Worm (Caenorhabditis elegans) whole organism, L1 larva: ENCODE measurements around the gene cpg-18.

Source experiments
- Y116A8C.19 ChIP-seq: sonication (generic microtip); optimal IDR thresholded peaks from 2 replicates; lab custom pipeline; 2016; ENCODE audit warnings: missing compliant biosample characterization, missing genetic modification characterization, borderline replicate concordance
- aha-1 ChIP-seq: fragments of 150-350 bp; optimal IDR thresholded peaks from 2 replicates; lab custom pipeline; 2014; ENCODE audit warnings: missing biosample characterization, missing genetic modification characterization
- alr-1 ChIP-seq: fragments of 200-800 bp; sonication (Bioruptor generic); optimal IDR thresholded peaks from 2 replicates; lab custom pipeline; 2018; ENCODE audit warnings: borderline replicate concordance, mild to moderate bottlenecking, missing genetic modification characterization, missing compliant biosample characterization
- blmp-1 ChIP-seq: fragments of 150-350 bp; optimal IDR thresholded peaks from 2 replicates; lab custom pipeline; 2014; ENCODE audit warnings: missing biosample characterization, missing genetic modification characterization
- ceh-82 ChIP-seq, 3 experiments: fragments of 150-350 bp in 1 of 3; sonication (generic microtip) in 2 of 3; optimal IDR thresholded peaks; 2 replicates each; lab custom pipeline; 2014 to 2017; ENCODE audit warnings: missing biosample characterization in 3 of 3, missing genetic modification characterization in 3 of 3
- ceh-88 ChIP-seq: fragments of 200-800 bp; sonication (Bioruptor generic); IDR thresholded peaks from 2 replicates; pipeline ENCODE4 v1.3.6; 2022; ENCODE audit warnings: missing genetic modification characterization, missing compliant biosample characterization
- ceh-90 ChIP-seq: sonication (generic microtip); optimal IDR thresholded peaks from 2 replicates; lab custom pipeline; 2016; ENCODE audit warnings: missing genetic modification characterization, missing compliant biosample characterization
- dpl-1 ChIP-seq, 3 experiments: fragments of 150-350 bp in 2 of 3; sonication (generic microtip) in 1 of 3; optimal IDR thresholded peaks; 2 replicates each; lab custom pipeline; 2014 to 2017; ENCODE audit warnings: missing biosample characterization in 3 of 3, missing genetic modification characterization in 3 of 3, missing genetic modification reagents in 3 of 3
- dsc-1 ChIP-seq: sonication (generic microtip); optimal IDR thresholded peaks from 2 replicates; lab custom pipeline; 2016; ENCODE audit warnings: mild to moderate bottlenecking, missing genetic modification characterization, missing compliant biosample characterization
- efl-1 ChIP-seq, 4 experiments: fragments of 150-350 bp; optimal IDR thresholded peaks in 3 of 4; peaks in 1 of 4; 1 replicate in 1 of 4; 2 replicates in 3 of 4; lab custom pipeline; 2014; ENCODE audit warnings: missing biosample characterization in 2 of 4, missing genetic modification characterization in 2 of 4, missing genetic modification reagents in 2 of 4
- egl-27 ChIP-seq, 2 experiments: fragments of 150-350 bp in 1 of 2; sonication (generic microtip); optimal IDR thresholded peaks; 3 replicates each; lab custom pipeline; 2017 to 2018; ENCODE audit warnings: missing biosample characterization in 2 of 2, missing genetic modification characterization in 2 of 2, missing genetic modification reagents in 2 of 2
- elt-2 ChIP-seq: sonication (generic microtip); optimal IDR thresholded peaks from 2 replicates; lab custom pipeline; 2016; ENCODE audit warnings: missing genetic modification characterization, mild to moderate bottlenecking, inconsistent platforms, missing compliant biosample characterization, missing genetic modification reagents
- ets-5 ChIP-seq: fragments of 200-800 bp; sonication (Bioruptor generic); IDR thresholded peaks from 2 replicates; pipeline ENCODE4 v1.3.6; 2022; ENCODE audit warnings: missing genetic modification characterization, missing compliant biosample characterization
- fkh-4 ChIP-seq: sonication (generic microtip); optimal IDR thresholded peaks from 2 replicates; lab custom pipeline; 2016; ENCODE audit warnings: missing compliant biosample characterization, missing genetic modification characterization, borderline replicate concordance
- fkh-8 ChIP-seq: sonication (generic microtip); optimal IDR thresholded peaks from 2 replicates; lab custom pipeline; 2016; ENCODE audit warnings: mild to moderate bottlenecking, missing genetic modification characterization, missing compliant biosample characterization
- fos-1 ChIP-seq: fragments of 150-350 bp; optimal IDR thresholded peaks from 2 replicates; lab custom pipeline; 2014; ENCODE audit warnings: missing biosample characterization, missing genetic modification characterization
- hpl-2 ChIP-seq: fragments of 150-350 bp; optimal IDR thresholded peaks from 2 replicates; lab custom pipeline; 2014; ENCODE audit warnings: missing biosample characterization, missing genetic modification reagents, missing genetic modification characterization
- irx-1 ChIP-seq: sonication (generic microtip); optimal IDR thresholded peaks from 2 replicates; lab custom pipeline; 2016; ENCODE audit warnings: missing genetic modification characterization, missing compliant biosample characterization
- jun-1 ChIP-seq: fragments of 150-350 bp; optimal IDR thresholded peaks from 2 replicates; lab custom pipeline; 2014; ENCODE audit warnings: missing biosample characterization, missing genetic modification reagents, missing genetic modification characterization
- lin-14 ChIP-seq: fragments of 200-800 bp; sonication (Bioruptor generic); optimal IDR thresholded peaks from 2 replicates; lab custom pipeline; 2018; ENCODE audit warnings: mild to moderate bottlenecking, missing genetic modification characterization, moderate library complexity, missing compliant biosample characterization
- lin-35 ChIP-seq, 2 experiments: fragments of 150-350 bp; optimal IDR thresholded peaks; 2 replicates each; lab custom pipeline; 2014; ENCODE audit warnings: missing biosample characterization in 2 of 2, missing genetic modification characterization in 2 of 2, missing genetic modification reagents in 2 of 2
- lin-39 ChIP-seq: fragments of 150-350 bp; optimal IDR thresholded peaks from 2 replicates; lab custom pipeline; 2014; ENCODE audit warnings: missing biosample characterization, missing genetic modification reagents, missing genetic modification characterization
- lir-3 ChIP-seq: sonication (generic microtip); optimal IDR thresholded peaks from 2 replicates; lab custom pipeline; 2016; ENCODE audit warnings: mild to moderate bottlenecking, missing genetic modification characterization, moderate library complexity, missing compliant biosample characterization; ENCODE audit not compliant: poor library complexity
- lsy-2 ChIP-seq, 2 experiments: fragments of 150-350 bp; optimal IDR thresholded peaks; 2 replicates each; lab custom pipeline; 2014; ENCODE audit warnings: missing biosample characterization in 2 of 2, missing genetic modification characterization in 2 of 2
- mdl-1 ChIP-seq, 2 experiments: fragments of 150-350 bp; optimal IDR thresholded peaks; 2 replicates each; lab custom pipeline; 2014 to 2017; ENCODE audit warnings: missing biosample characterization in 2 of 2, missing genetic modification characterization in 2 of 2, inconsistent platforms in 1 of 2
- mef-2 ChIP-seq: fragments of 150-350 bp; optimal IDR thresholded peaks from 2 replicates; lab custom pipeline; 2014; ENCODE audit warnings: missing biosample characterization, missing genetic modification characterization
- nhr-12 ChIP-seq: sonication (generic microtip); optimal IDR thresholded peaks from 2 replicates; lab custom pipeline; 2017; ENCODE audit warnings: missing biosample characterization, missing genetic modification characterization
- nhr-19 ChIP-seq: fragments of 200-800 bp; sonication (Bioruptor generic); conservative IDR thresholded peaks from 2 replicates; pipeline ENCODE4 v1.3.6; 2022; ENCODE audit warnings: missing genetic modification characterization, missing compliant biosample characterization
- nhr-20 ChIP-seq: sonication (generic microtip); optimal IDR thresholded peaks from 2 replicates; lab custom pipeline; 2016; ENCODE audit warnings: mild to moderate bottlenecking, missing genetic modification characterization, missing compliant biosample characterization
- nhr-237 ChIP-seq: fragments of 150-350 bp; optimal IDR thresholded peaks from 2 replicates; lab custom pipeline; 2014; ENCODE audit warnings: missing biosample characterization, missing genetic modification characterization
- nhr-28 ChIP-seq: fragments of 150-350 bp; optimal IDR thresholded peaks from 2 replicates; lab custom pipeline; 2014; ENCODE audit warnings: missing biosample characterization, missing genetic modification characterization
- nhr-71 ChIP-seq: sonication (generic microtip); optimal IDR thresholded peaks from 2 replicates; lab custom pipeline; 2016; ENCODE audit warnings: mild to moderate bottlenecking, missing genetic modification characterization, moderate library complexity, missing compliant biosample characterization
- nhr-85 ChIP-seq: sonication (generic microtip); peaks from one replicate; lab custom pipeline; 2016; ENCODE audit warnings: missing genetic modification characterization, inconsistent platforms, missing compliant biosample characterization
- nhr-90 ChIP-seq: sonication (generic microtip); optimal IDR thresholded peaks from 2 replicates; lab custom pipeline; 2016; ENCODE audit warnings: mild to moderate bottlenecking, missing genetic modification characterization, missing compliant biosample characterization; ENCODE audit not compliant: poor library complexity
- pag-3 ChIP-seq: sonication (generic microtip); optimal IDR thresholded peaks from 2 replicates; lab custom pipeline; 2017; ENCODE audit warnings: missing genetic modification characterization, mild to moderate bottlenecking, missing compliant biosample characterization, antibody characterized with exemption, borderline replicate concordance; ENCODE audit not compliant: insufficient read depth
- pax-3 ChIP-seq: fragments of 200-800 bp; sonication (Bioruptor generic); optimal IDR thresholded peaks from 2 replicates; lab custom pipeline; 2018; ENCODE audit warnings: mild to moderate bottlenecking, missing genetic modification characterization, moderate library complexity, missing compliant biosample characterization
- rnt-1 ChIP-seq: sonication (generic microtip); optimal IDR thresholded peaks from 2 replicates; lab custom pipeline; 2016; ENCODE audit warnings: mild to moderate bottlenecking, missing genetic modification characterization, moderate library complexity, missing compliant biosample characterization
- snu-23 ChIP-seq: sonication (generic microtip); optimal IDR thresholded peaks from 2 replicates; lab custom pipeline; 2016; ENCODE audit warnings: missing genetic modification characterization, missing compliant biosample characterization
- sox-4 ChIP-seq: sonication (generic microtip); optimal IDR thresholded peaks from 2 replicates; lab custom pipeline; 2016; ENCODE audit warnings: missing genetic modification characterization, missing compliant biosample characterization
- swsn-7 ChIP-seq: sonication (generic microtip); optimal IDR thresholded peaks from 2 replicates; lab custom pipeline; 2016; ENCODE audit warnings: missing genetic modification characterization, missing compliant biosample characterization
- tbx-2 ChIP-seq: sonication (generic microtip); optimal IDR thresholded peaks from 2 replicates; lab custom pipeline; 2016; ENCODE audit warnings: missing genetic modification characterization, missing compliant biosample characterization
- tlp-1 ChIP-seq: fragments of 150-350 bp; optimal IDR thresholded peaks from 2 replicates; lab custom pipeline; 2014; ENCODE audit warnings: missing biosample characterization, missing genetic modification characterization
- unc-98 ChIP-seq: fragments of 200-800 bp; sonication (Bioruptor generic); IDR thresholded peaks from 2 replicates; pipeline ENCODE4 v1.3.6; 2022; ENCODE audit warnings: missing genetic modification characterization, missing compliant biosample characterization
- vab-15 ChIP-seq: sonication (generic microtip); optimal IDR thresholded peaks from 2 replicates; lab custom pipeline; 2017; ENCODE audit warnings: missing genotype, mild to moderate bottlenecking, missing genetic modification characterization, missing compliant biosample characterization
- ztf-4 ChIP-seq: fragments of 150-350 bp; optimal IDR thresholded peaks from 2 replicates; lab custom pipeline; 2014; ENCODE audit warnings: missing biosample characterization, missing genetic modification characterization

cpg-18 gene

DNA sequence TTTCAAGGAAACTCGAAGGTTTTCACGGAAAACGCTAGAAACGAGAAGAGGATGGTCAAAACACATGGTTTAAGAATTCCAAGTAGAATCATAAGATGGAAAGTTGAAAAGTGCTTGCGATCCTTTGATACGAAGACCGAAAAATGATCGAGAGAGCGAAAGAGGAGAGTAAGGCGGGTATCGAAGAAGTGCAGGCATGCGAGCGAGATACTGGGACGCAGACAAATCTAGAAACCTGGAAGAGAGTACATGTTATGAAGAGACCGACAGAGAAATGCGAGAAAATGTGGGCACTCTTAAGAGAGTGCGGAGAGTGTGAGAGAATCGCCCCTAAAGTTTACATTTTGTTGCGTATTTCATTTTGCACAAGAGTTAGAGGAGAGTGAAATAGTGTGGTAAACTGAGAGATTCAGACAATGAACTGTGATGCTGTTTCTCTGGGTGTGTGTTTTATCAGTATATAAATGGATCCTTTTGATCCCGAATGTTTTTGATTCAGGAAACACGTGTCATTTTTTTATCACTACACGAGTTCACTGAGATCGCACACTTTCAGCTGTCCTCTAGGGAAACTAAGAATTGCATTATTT is 19.2 kb downstream of the cpg-18 start (continued):
- TF ChIP-seq vab-15 (tag; lab: Kevin White, UChicago) (no peak), fkh-8 (tag; lab: Kevin White, UChicago) (peak; percentile 72), fos-1 (tag; lab: Kevin White, UChicago) (peak; percentile 69), egl-27 (tag; optimal IDR thresholded peaks at IDR 0.05; lab: Kevin White, UChicago) (peak; percentile 46 to 75), tlp-1 (no peak), tbx-2 (tag; lab: Kevin White, UChicago) (peak; percentile 88), irx-1 (tag; lab: Kevin White, UChicago) (peak; percentile 54), fkh-4 (tag; lab: Kevin White, UChicago) (no peak), ets-5 (GFP tag; lab: Robert Waterston, UW) (no peak), ztf-4 (tag; lab: Kevin White, UChicago) (peak; percentile 76), lin-35 (GFP tag; optimal IDR thresholded peaks at IDR 0.05; lab: Kevin White, UChicago) (peak; percentile 69 to 72), nhr-28 (tag; lab: Kevin White, UChicago) (no peak), dpl-1 (GFP tag; optimal IDR thresholded peaks at IDR 0.05; lab: Kevin White, UChicago) (peak; percentile 28 to 58 (median 41))

DNA sequence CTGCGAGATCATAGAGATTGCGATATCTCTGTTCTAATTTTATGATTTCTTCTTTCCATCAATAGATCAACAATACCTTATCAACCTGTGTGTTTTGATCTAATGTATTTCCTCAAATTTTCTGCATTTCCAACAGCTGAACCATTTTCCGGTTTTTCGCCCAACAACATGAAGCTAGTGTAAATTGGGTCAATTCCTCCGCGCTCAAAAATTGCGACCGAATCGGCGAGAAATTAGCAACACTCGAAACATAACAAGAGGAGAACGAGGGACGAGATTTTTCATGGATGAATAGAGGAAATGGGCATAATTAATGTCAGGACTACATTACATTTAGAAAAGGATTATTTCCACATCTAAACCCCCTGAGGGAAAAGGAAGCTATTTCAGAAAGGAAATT is 20.0 kb downstream of the cpg-18 start:
- TF ChIP-seq blmp-1 (tag; lab: Kevin White, UChicago) (peak; percentile 72), aha-1 (tag; lab: Kevin White, UChicago) (no peak), efl-1 (optimal IDR thresholded peaks at IDR 0.05; lab: Kevin White, UChicago) (no peak), efl-1 (GFP tag; optimal IDR thresholded peaks at IDR 0.05 in 1 of 2; lab: Kevin White, UChicago) (peak in 1 of 2 experiments; percentile 70), fkh-4 (tag; lab: Kevin White, UChicago) (no peak), lin-14 (GFP tag; lab: Kevin White, UChicago) (peak; percentile 31), lin-39 (no peak), dsc-1 (tag; lab: Kevin White, UChicago) (peak; percentile 8), lin-35 (GFP tag; optimal IDR thresholded peaks at IDR 0.05; lab: Kevin White, UChicago) (no peak)
- TF ChIP-seq, all 84 proteins: peak for 4

DNA sequence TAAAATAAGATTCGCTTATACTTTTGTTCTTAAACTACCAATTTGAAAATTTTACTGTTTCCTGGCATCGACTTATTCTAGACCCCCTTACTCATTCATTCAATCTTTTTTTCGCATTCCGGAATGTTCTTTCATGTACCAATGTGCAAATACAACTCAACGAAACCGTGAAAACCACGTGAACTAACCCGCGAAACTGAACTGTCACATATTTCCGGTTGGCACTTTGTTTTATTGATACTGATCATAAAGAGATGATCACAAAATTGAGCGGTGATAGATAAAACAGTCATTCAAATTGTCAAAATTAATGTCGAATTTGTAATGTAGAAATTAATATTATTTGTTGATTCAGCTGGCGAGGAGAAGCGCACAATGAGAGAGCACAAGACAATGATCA is 21.1 kb downstream of the cpg-18 start:
- TF ChIP-seq jun-1 (tag; lab: Kevin White, UChicago) (no peak), nhr-19 (GFP tag; lab: Robert Waterston, UW) (0 out of 2 replicates have a peak, but pooled peaks have one; percentile 6), lir-3 (tag; lab: Kevin White, UChicago) (no peak), mdl-1 (tag; optimal IDR thresholded peaks at IDR 0.05; lab: Kevin White, UChicago) (peak in 1 of 2 experiments; percentile 18), hpl-2 (no peak), sox-4 (tag; lab: Kevin White, UChicago) (no peak), snu-23 (GFP tag; lab: Kevin White, UChicago) (no peak), alr-1 (no peak), Y116A8C.19 (tag; lab: Kevin White, UChicago) (no peak), pax-3 (no peak), swsn-7 (tag; lab: Kevin White, UChicago) (no peak), lin-39 (no peak), ceh-82 (tag; optimal IDR thresholded peaks at IDR 0.05; lab: Kevin White, UChicago) (no peak), ceh-88 (GFP tag; lab: Robert Waterston, UW) (no peak), ceh-90 (tag; lab: Kevin White, UChicago) (no peak), lin-14 (GFP tag; lab: Kevin White, UChicago) (peak; percentile 23), pag-3 (tag; lab: Kevin White, UChicago) (no peak), nhr-237 (tag; lab: Kevin White, UChicago) (no peak), rnt-1 (no peak), nhr-90 (tag; lab: Kevin White, UChicago) (peak; percentile 34), irx-1 (tag; lab: Kevin White, UChicago) (no peak), lsy-2 (tag; optimal IDR thresholded peaks at IDR 0.05; lab: Kevin White, UChicago) (no peak), lin-35 (GFP tag; optimal IDR thresholded peaks at IDR 0.05; lab: Kevin White, UChicago) (peak in 1 of 2 experiments; percentile 17), elt-2 (tag; lab: Kevin White, UChicago) (peak; percentile 77), nhr-12 (tag; lab: Kevin White, UChicago) (no peak), nhr-85 (tag; lab: Kevin White, UChicago) (peak; percentile 39), mef-2 (tag; lab: Kevin White, UChicago) (no peak), nhr-20 (tag; lab: Kevin White, UChicago) (peak; percentile 57), unc-98 (GFP tag; lab: Robert Waterston, UW) (no peak), nhr-71 (tag; lab: Kevin White, UChicago) (peak; percentile 36), fos-1 (tag; lab: Kevin White, UChicago) (no peak)
- TF ChIP-seq, all 84 proteins: peak for 9
